Worm (Caenorhabditis elegans): ENCODE data around the gene ndc-80.

ce11 chrIV:10059175-10059574 is 26.8 kb upstream of the ndc-80 start:
- TF ChIP-seq ceh-63 (GFP tag; optimal IDR thresholded peaks at IDR 0.05) (no peak), pag-3 (tag; optimal IDR thresholded peaks at IDR 0.05; ENCODE audit: borderline replicate concordance, insufficient read depth) (no peak)
